Worm (Caenorhabditis elegans) whole organism, L2 larva: Measurements from ENCODE around the gene F42D1.4.
A peak's percentile ranks its signal among the peaks of the same experiment; 100 is the strongest.

Source experiments
- C34F6.9 ChIP-seq: fragments of 150-350 bp; optimal IDR thresholded peaks from 2 replicates; lab custom pipeline; 2014; ENCODE audit warnings: missing biosample characterization, missing genetic modification characterization
- F13H6.1 ChIP-seq: sonication (generic microtip); optimal IDR thresholded peaks from 2 replicates; lab custom pipeline; 2016; ENCODE audit warnings: missing genetic modification characterization, missing compliant biosample characterization
- R02D3.7 ChIP-seq: fragments of 150-350 bp; optimal IDR thresholded peaks from 2 replicates; lab custom pipeline; 2014; ENCODE audit warnings: missing biosample characterization, missing genetic modification characterization
- Y55F3AM.14 ChIP-seq: fragments of 200-800 bp; sonication (Bioruptor generic); optimal IDR thresholded peaks from 2 replicates; lab custom pipeline; 2018; ENCODE audit warnings: mild to moderate bottlenecking, missing genetic modification characterization, missing compliant biosample characterization
- ZK546.5 ChIP-seq: sonication (generic microtip); optimal IDR thresholded peaks from 2 replicates; lab custom pipeline; 2017; ENCODE audit warnings: missing biosample characterization, missing genetic modification characterization
- alr-1 ChIP-seq: fragments of 150-350 bp; optimal IDR thresholded peaks from 2 replicates; lab custom pipeline; 2014; ENCODE audit warnings: missing biosample characterization, missing genetic modification characterization
- aly-2 ChIP-seq: fragments of 150-350 bp; optimal IDR thresholded peaks from 2 replicates; lab custom pipeline; 2014; ENCODE audit warnings: missing biosample characterization, missing genetic modification characterization
- ama-1 ChIP-seq: fragments of 150-350 bp; optimal IDR thresholded peaks from 2 replicates; lab custom pipeline; 2018; ENCODE audit warnings: inconsistent platforms
- blmp-1 ChIP-seq: sonication (generic microtip); optimal IDR thresholded peaks from 2 replicates; lab custom pipeline; 2017; ENCODE audit warnings: missing genetic modification characterization, mild to moderate bottlenecking, missing compliant biosample characterization, antibody characterized with exemption, moderate library complexity; ENCODE audit not compliant: insufficient read depth
- ceh-16 ChIP-seq: fragments of 150-350 bp; optimal IDR thresholded peaks from 2 replicates; lab custom pipeline; 2014; ENCODE audit warnings: missing biosample characterization, missing genetic modification characterization
- ceh-82 ChIP-seq: fragments of 150-350 bp; optimal IDR thresholded peaks from 2 replicates; lab custom pipeline; 2014; ENCODE audit warnings: missing biosample characterization, missing genetic modification characterization
- crh-2 ChIP-seq: sonication (generic microtip); optimal IDR thresholded peaks from 2 replicates; lab custom pipeline; 2017; ENCODE audit warnings: missing biosample characterization, missing genetic modification characterization
- dmd-4 ChIP-seq: sonication (generic microtip); optimal IDR thresholded peaks from 2 replicates; lab custom pipeline; 2017; ENCODE audit warnings: missing biosample characterization, missing genetic modification characterization
- egl-27 ChIP-seq: sonication (generic microtip); optimal IDR thresholded peaks from 3 replicates; lab custom pipeline; 2017; ENCODE audit warnings: missing biosample characterization, missing genetic modification reagents, missing genetic modification characterization
- elt-1 ChIP-seq: fragments of 150-350 bp; optimal IDR thresholded peaks from 2 replicates; lab custom pipeline; 2014; ENCODE audit warnings: missing biosample characterization, missing genetic modification characterization
- elt-3 ChIP-seq: sonication (generic microtip); optimal IDR thresholded peaks from 2 replicates; lab custom pipeline; 2017; ENCODE audit warnings: missing biosample characterization, missing genetic modification characterization
- fos-1 ChIP-seq: fragments of 150-350 bp; optimal IDR thresholded peaks from 2 replicates; lab custom pipeline; 2014; ENCODE audit warnings: missing biosample characterization, missing genetic modification characterization
- gmeb-1 ChIP-seq: fragments of 150-350 bp; optimal IDR thresholded peaks from 2 replicates; lab custom pipeline; 2014; ENCODE audit warnings: missing biosample characterization, missing genetic modification characterization
- lin-11 ChIP-seq: fragments of 150-350 bp; sonication (generic microtip); optimal IDR thresholded peaks from 2 replicates; lab custom pipeline; 2014; ENCODE audit warnings: missing biosample characterization, missing genetic modification characterization, inconsistent platforms, mixed read lengths
- lin-13 ChIP-seq: fragments of 150-350 bp; optimal IDR thresholded peaks from 2 replicates; lab custom pipeline; 2014; ENCODE audit warnings: missing biosample characterization, missing genetic modification reagents, missing genetic modification characterization
- lin-39 ChIP-seq: fragments of 150-350 bp; optimal IDR thresholded peaks from 2 replicates; lab custom pipeline; 2014; ENCODE audit warnings: missing biosample characterization, missing genetic modification reagents, missing genetic modification characterization
- lsy-2 ChIP-seq, 2 experiments: fragments of 150-350 bp in 1 of 2; sonication (generic microtip) in 1 of 2; optimal IDR thresholded peaks; 2 replicates each; lab custom pipeline; 2014 to 2017; ENCODE audit warnings: missing biosample characterization in 2 of 2, missing genetic modification characterization in 2 of 2
- mab-5 ChIP-seq: fragments of 150-350 bp; optimal IDR thresholded peaks from 2 replicates; lab custom pipeline; 2014; ENCODE audit warnings: missing biosample characterization, missing genetic modification characterization
- mbf-1 ChIP-seq: sonication (generic microtip); optimal IDR thresholded peaks from 2 replicates; lab custom pipeline; 2017; ENCODE audit warnings: missing biosample characterization, missing genetic modification characterization
- mdl-1 ChIP-seq, 2 experiments: fragments of 150-350 bp in 1 of 2; sonication (generic microtip) in 1 of 2; optimal IDR thresholded peaks; 2 replicates each; lab custom pipeline; 2017; ENCODE audit warnings: missing biosample characterization in 2 of 2, missing genetic modification characterization in 2 of 2
- nhr-10 ChIP-seq: sonication (generic microtip); optimal IDR thresholded peaks from 2 replicates; lab custom pipeline; 2017; ENCODE audit warnings: missing biosample characterization, missing genetic modification characterization
- nhr-11 ChIP-seq: fragments of 150-350 bp; optimal IDR thresholded peaks from 2 replicates; lab custom pipeline; 2014; ENCODE audit warnings: missing biosample characterization, missing genetic modification characterization
- nhr-12 ChIP-seq: fragments of 150-350 bp; optimal IDR thresholded peaks from 2 replicates; lab custom pipeline; 2014; ENCODE audit warnings: missing biosample characterization, missing genetic modification characterization
- nhr-129 ChIP-seq: fragments of 150-350 bp; optimal IDR thresholded peaks from 2 replicates; lab custom pipeline; 2014; ENCODE audit warnings: missing biosample characterization, missing genetic modification characterization
- nhr-21 ChIP-seq: fragments of 150-350 bp; optimal IDR thresholded peaks from 2 replicates; lab custom pipeline; 2014; ENCODE audit warnings: missing biosample characterization, missing genetic modification characterization
- nhr-23 ChIP-seq: fragments of 150-350 bp; optimal IDR thresholded peaks from 2 replicates; lab custom pipeline; 2014; ENCODE audit warnings: missing biosample characterization, missing genetic modification reagents, missing genetic modification characterization
- nhr-237 ChIP-seq: fragments of 150-350 bp; optimal IDR thresholded peaks from 2 replicates; lab custom pipeline; 2014; ENCODE audit warnings: missing biosample characterization, missing genetic modification characterization
- nhr-25 ChIP-seq: fragments of 150-350 bp; sonication (generic microtip); optimal IDR thresholded peaks from 3 replicates; lab custom pipeline; 2014; ENCODE audit warnings: missing biosample characterization, missing genetic modification characterization
- nhr-6 ChIP-seq: fragments of 150-350 bp; optimal IDR thresholded peaks from 2 replicates; lab custom pipeline; 2014; ENCODE audit warnings: missing biosample characterization, missing genetic modification characterization
- nhr-77 ChIP-seq: fragments of 150-350 bp; optimal IDR thresholded peaks from 2 replicates; lab custom pipeline; 2014; ENCODE audit warnings: missing biosample characterization, missing genetic modification characterization
- peb-1 ChIP-seq: fragments of 150-350 bp; optimal IDR thresholded peaks from 2 replicates; lab custom pipeline; 2014; ENCODE audit warnings: missing biosample characterization, missing genetic modification characterization
- sem-4 ChIP-seq: fragments of 150-350 bp; optimal IDR thresholded peaks from 2 replicates; lab custom pipeline; 2014; ENCODE audit warnings: missing biosample characterization, missing genetic modification reagents, missing genetic modification characterization
- skn-1 ChIP-seq: sonication (generic microtip); optimal IDR thresholded peaks from 2 replicates; lab custom pipeline; 2017; ENCODE audit warnings: missing biosample characterization, missing genetic modification characterization
- sma-3 ChIP-seq: sonication (generic microtip); optimal IDR thresholded peaks from 2 replicates; lab custom pipeline; 2016; ENCODE audit warnings: missing genetic modification reagents, missing genetic modification characterization, missing compliant biosample characterization
- sma-9 ChIP-seq, 2 experiments: fragments of 150-350 bp in 1 of 2; sonication (generic microtip) in 1 of 2; optimal IDR thresholded peaks; 2 replicates each; lab custom pipeline; 2014 to 2016; ENCODE audit warnings: missing genetic modification characterization in 2 of 2, mild to moderate bottlenecking in 1 of 2, missing biosample characterization in 1 of 2, missing compliant biosample characterization in 1 of 2, missing genetic modification reagents in 1 of 2, moderate library complexity in 1 of 2
- snpc-4 ChIP-seq: fragments of 150-350 bp; optimal IDR thresholded peaks from 2 replicates; lab custom pipeline; 2014; ENCODE audit warnings: missing biosample characterization, missing genetic modification characterization
- unc-39 ChIP-seq: fragments of 150-350 bp; optimal IDR thresholded peaks from 2 replicates; lab custom pipeline; 2014; ENCODE audit warnings: missing biosample characterization, missing genetic modification characterization
- unc-55 ChIP-seq: fragments of 150-350 bp; sonication (generic microtip); optimal IDR thresholded peaks from 3 replicates; lab custom pipeline; 2014; ENCODE audit warnings: missing biosample characterization, missing genetic modification reagents, missing genetic modification characterization
- unc-62 ChIP-seq: fragments of 150-350 bp; optimal IDR thresholded peaks from 2 replicates; lab custom pipeline; 2014; ENCODE audit warnings: missing biosample characterization, missing genetic modification reagents, missing genetic modification characterization
- zag-1 ChIP-seq: fragments of 150-350 bp; optimal IDR thresholded peaks from 2 replicates; lab custom pipeline; 2014; ENCODE audit warnings: missing biosample characterization, missing genetic modification characterization
- ztf-1 ChIP-seq: fragments of 200-800 bp; sonication (Bioruptor generic); conservative IDR thresholded peaks from 2 replicates; pipeline ENCODE4 v1.3.6; 2022; ENCODE audit warnings: missing genetic modification characterization, missing compliant biosample characterization
- ztf-11 ChIP-seq: sonication (generic microtip); optimal IDR thresholded peaks from 2 replicates; lab custom pipeline; 2017; ENCODE audit warnings: missing biosample characterization, missing genetic modification characterization
- ztf-4 ChIP-seq: fragments of 150-350 bp; optimal IDR thresholded peaks from 2 replicates; lab custom pipeline; 2014; ENCODE audit warnings: missing biosample characterization, missing genetic modification characterization

The F42D1.4 gene

DNA sequence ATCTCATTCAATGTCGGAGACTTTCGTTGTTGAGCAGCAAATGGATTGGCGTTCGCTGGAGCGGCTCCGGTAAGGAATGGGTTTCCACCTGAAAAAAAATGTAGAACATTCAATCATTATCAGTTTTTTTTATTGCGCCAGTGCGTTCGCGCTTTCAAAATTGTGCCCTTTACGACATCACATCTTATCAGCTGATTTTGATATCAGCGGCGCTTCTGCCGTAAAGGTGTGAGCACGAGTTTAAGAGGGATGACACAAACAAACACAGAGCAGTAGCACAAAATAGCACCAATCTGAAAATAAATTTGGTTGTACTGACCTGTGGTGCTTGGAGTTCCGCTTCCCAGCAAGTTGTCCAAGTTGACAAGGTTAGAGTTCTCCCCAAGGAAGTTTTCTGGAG, 9.7 kb downstream of the F42D1.4 start:
- TF ChIP-seq nhr-129 (tag; lab: Kevin White, UChicago) (peak; percentile 1), unc-39 (tag; lab: Kevin White, UChicago) (no peak), fos-1 (peak; percentile 41), ama-1 (lab: Kevin White, UChicago) (peak; percentile 21), F13H6.1 (tag; lab: Kevin White, UChicago) (peak; percentile 10), nhr-10 (tag; lab: Kevin White, UChicago) (no peak), sma-9 (GFP tag; optimal IDR thresholded peaks at IDR 0.05; lab: Kevin White, UChicago) (peak; percentile 49), sma-9 (tag; optimal IDR thresholded peaks at IDR 0.05; lab: Kevin White, UChicago) (no peak), ZK546.5 (tag; lab: Kevin White, UChicago) (no peak), Y55F3AM.14 (no peak), crh-2 (tag; lab: Kevin White, UChicago) (peak; percentile 54)

DNA sequence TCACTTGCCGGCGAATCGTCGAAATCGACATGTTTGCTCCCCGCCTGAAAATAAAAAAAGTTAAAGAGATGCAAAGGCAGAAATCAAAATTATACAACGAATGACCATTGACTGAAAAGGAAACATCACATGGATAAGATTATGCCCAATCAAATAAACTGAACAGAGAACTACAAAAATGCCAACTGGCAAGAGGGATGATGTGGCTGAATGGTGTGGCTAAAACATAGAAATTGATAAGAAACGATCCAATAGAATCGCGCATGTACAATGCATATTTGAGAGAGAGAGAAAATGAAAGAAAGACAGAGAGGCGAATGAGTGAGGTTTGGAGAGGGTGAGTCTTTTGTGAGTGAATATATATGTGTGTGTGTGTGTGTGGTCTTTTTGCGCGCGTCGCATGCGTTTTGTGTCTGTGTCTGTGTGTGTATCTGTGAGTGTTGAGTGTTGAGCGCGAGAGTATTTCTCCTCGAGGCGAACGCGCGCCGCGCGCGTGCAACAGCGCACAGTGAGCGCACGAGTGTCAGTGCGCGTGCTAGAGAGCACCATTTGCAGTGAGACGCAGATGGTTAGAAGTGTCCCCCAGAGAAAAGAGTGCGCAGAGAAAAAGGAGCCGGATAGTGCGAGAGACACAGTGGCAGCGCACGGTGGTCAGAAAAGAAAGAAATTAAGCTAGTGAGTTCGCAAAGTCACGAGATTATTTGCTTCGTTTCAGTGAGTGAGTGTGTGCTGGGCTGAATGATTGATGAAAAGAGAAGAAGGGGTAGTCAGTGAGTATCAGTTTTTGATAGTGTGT, 11.6 kb downstream of the F42D1.4 start, which contains the start of gene epn-1:
Gene epn-1 (minus strand): TSS at position 51 of the 796 bp plus-strand sequence.
- TF ChIP-seq ztf-11 (peak; percentile 27), mbf-1 (no peak), dmd-4 (tag; lab: Kevin White, UChicago) (no peak), crh-2 (tag; lab: Kevin White, UChicago) (peak; percentile 96), sem-4 (tag; lab: Kevin White, UChicago) (peak; percentile 96), elt-3 (tag; lab: Kevin White, UChicago) (no peak), nhr-25 (peak; percentile 97), nhr-6 (tag; lab: Kevin White, UChicago) (peak; percentile 84), blmp-1 (tag; lab: Kevin White, UChicago) (peak; percentile 69), lin-13 (GFP tag; lab: Kevin White, UChicago) (peak; percentile 94), nhr-21 (tag; lab: Kevin White, UChicago) (peak; percentile 98), peb-1 (tag; lab: Kevin White, UChicago) (no peak), unc-39 (tag; lab: Kevin White, UChicago) (no peak), nhr-77 (peak; percentile 61), C34F6.9 (tag; lab: Kevin White, UChicago) (peak; percentile 98), nhr-129 (tag; lab: Kevin White, UChicago) (peak; percentile 96), nhr-23 (tag; lab: Kevin White, UChicago) (no peak), nhr-237 (tag; lab: Kevin White, UChicago) (peak; percentile 58), lin-11 (tag; lab: Kevin White, UChicago) (peak; percentile 98), ceh-82 (tag; lab: Kevin White, UChicago) (peak; percentile 54), fos-1 (peak; percentile 89), gmeb-1 (peak; percentile 74), lin-39 (tag; lab: Kevin White, UChicago) (peak; percentile 70), alr-1 (tag; lab: Kevin White, UChicago) (no peak), mab-5 (tag; lab: Kevin White, UChicago) (peak; percentile 93), ztf-1 (GFP tag; lab: Robert Waterston, UW) (no peak), sma-3 (GFP tag; lab: Kevin White, UChicago) (peak; percentile 98), unc-62 (GFP tag; lab: Kevin White, UChicago) (peak; percentile 80), snpc-4 (tag; lab: Kevin White, UChicago) (peak; percentile 78), mdl-1 (tag; optimal IDR thresholded peaks at IDR 0.05; lab: Kevin White, UChicago) (peak; percentile 99 to 100), ZK546.5 (tag; lab: Kevin White, UChicago) (peak; percentile 31), nhr-11 (tag; lab: Kevin White, UChicago) (no peak), ztf-4 (tag; lab: Kevin White, UChicago) (peak; percentile 94), zag-1 (tag; lab: Kevin White, UChicago) (peak; percentile 97), egl-27 (tag; lab: Kevin White, UChicago) (peak; percentile 97), nhr-10 (tag; lab: Kevin White, UChicago) (peak; percentile 80), ceh-16 (tag; lab: Kevin White, UChicago) (peak; percentile 98), elt-1 (tag; lab: Kevin White, UChicago) (peak; percentile 16), Y55F3AM.14 (peak; percentile 99), lsy-2 (tag; optimal IDR thresholded peaks at IDR 0.05; lab: Kevin White, UChicago) (peak; percentile 79 to 94), nhr-12 (peak; percentile 69), R02D3.7 (tag; lab: Kevin White, UChicago) (no peak), unc-55 (GFP tag; lab: Kevin White, UChicago) (peak; percentile 90), ama-1 (lab: Kevin White, UChicago) (peak; percentile 54), skn-1 (tag; lab: Kevin White, UChicago) (peak; percentile 30), F13H6.1 (tag; lab: Kevin White, UChicago) (peak; percentile 99), sma-9 (GFP tag; optimal IDR thresholded peaks at IDR 0.05; lab: Kevin White, UChicago) (peak; percentile 98), sma-9 (tag; optimal IDR thresholded peaks at IDR 0.05; lab: Kevin White, UChicago) (peak; percentile 64), aly-2 (tag; lab: Kevin White, UChicago) (no peak)
- TF ChIP-seq, all 48 proteins: peak for 37
